Fruit fly (Drosophila melanogaster): ENCODE results near the gene Cp15.

DNA sequence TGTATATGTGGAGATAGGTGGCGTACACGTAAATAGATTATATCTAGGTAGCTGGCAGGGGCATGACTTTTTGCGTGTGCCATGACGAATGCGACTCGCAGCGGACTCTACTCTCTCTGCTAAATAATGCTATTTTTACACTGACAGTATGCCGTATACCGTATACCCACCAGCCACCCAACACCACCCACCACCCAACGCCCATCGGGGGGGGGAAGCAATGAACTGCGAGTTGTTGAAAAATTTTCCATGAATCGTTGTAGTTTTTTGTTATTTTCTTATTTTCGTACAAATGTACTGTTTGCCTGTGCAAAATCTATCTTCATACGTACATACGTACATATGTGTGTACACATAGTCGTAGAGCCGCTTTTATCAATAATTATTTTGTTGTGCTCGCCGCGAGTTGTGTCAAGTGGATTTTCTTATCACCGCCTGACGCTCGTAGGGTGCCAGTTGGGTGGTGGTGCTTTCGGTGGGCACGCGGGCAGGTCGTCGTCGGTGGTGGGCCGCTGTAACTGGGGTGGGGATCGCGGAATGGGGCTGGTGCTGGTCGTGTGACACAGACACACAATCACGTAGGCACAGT, 28.1 kb upstream of the Cp15 start:
- TF ChIP-seq Dll (optimal IDR thresholded peaks at IDR 0.05) (no peak), usp (GFP tag; optimal IDR thresholded peaks at IDR 0.05) (no peak), pan (optimal IDR thresholded peaks at IDR 0.05) (no peak)

Data from whole organism.